Worm (Caenorhabditis elegans) whole organism, L1 larva: ENCODE measurements around the gene lst-2.

Source experiments
- C16A3.4 ChIP-seq: fragments of 150-350 bp; optimal IDR thresholded peaks from 2 replicates; lab custom pipeline; 2014; ENCODE audit warnings: missing biosample characterization, missing genetic modification characterization
- aly-2 ChIP-seq: fragments of 150-350 bp; optimal IDR thresholded peaks from 2 replicates; lab custom pipeline; 2014; ENCODE audit warnings: missing biosample characterization, missing genetic modification characterization
- blmp-1 ChIP-seq: fragments of 150-350 bp; optimal IDR thresholded peaks from 2 replicates; lab custom pipeline; 2014; ENCODE audit warnings: missing biosample characterization, missing genetic modification characterization
- ceh-8 ChIP-seq: fragments of 200-800 bp; sonication (Bioruptor generic); optimal IDR thresholded peaks from 2 replicates; lab custom pipeline; 2018; ENCODE audit warnings: mild to moderate bottlenecking, missing genetic modification characterization, moderate library complexity, missing compliant biosample characterization
- ceh-82 ChIP-seq, 3 experiments: fragments of 150-350 bp in 1 of 3; sonication (generic microtip) in 2 of 3; optimal IDR thresholded peaks; 2 replicates each; lab custom pipeline; 2014 to 2017; ENCODE audit warnings: missing biosample characterization in 3 of 3, missing genetic modification characterization in 3 of 3
- ces-1 ChIP-seq: fragments of 150-350 bp; optimal IDR thresholded peaks from 2 replicates; lab custom pipeline; 2014; ENCODE audit warnings: missing biosample characterization, missing genetic modification reagents, missing genetic modification characterization
- dpl-1 ChIP-seq, 3 experiments: fragments of 150-350 bp in 2 of 3; sonication (generic microtip) in 1 of 3; optimal IDR thresholded peaks; 2 replicates each; lab custom pipeline; 2014 to 2017; ENCODE audit warnings: missing biosample characterization in 3 of 3, missing genetic modification characterization in 3 of 3, missing genetic modification reagents in 3 of 3
- efl-1 ChIP-seq, 4 experiments: fragments of 150-350 bp; optimal IDR thresholded peaks in 3 of 4; peaks in 1 of 4; 1 replicate in 1 of 4; 2 replicates in 3 of 4; lab custom pipeline; 2014; ENCODE audit warnings: missing biosample characterization in 2 of 4, missing genetic modification characterization in 2 of 4, missing genetic modification reagents in 2 of 4
- efl-3 ChIP-seq: fragments of 200-800 bp; sonication (Bioruptor generic); optimal IDR thresholded peaks from 2 replicates; lab custom pipeline; 2018; ENCODE audit warnings: mild to moderate bottlenecking, missing genetic modification characterization, missing compliant biosample characterization
- egl-27 ChIP-seq, 2 experiments: fragments of 150-350 bp in 1 of 2; sonication (generic microtip); optimal IDR thresholded peaks; 3 replicates each; lab custom pipeline; 2017 to 2018; ENCODE audit warnings: missing biosample characterization in 2 of 2, missing genetic modification characterization in 2 of 2, missing genetic modification reagents in 2 of 2
- elt-2 ChIP-seq: sonication (generic microtip); optimal IDR thresholded peaks from 2 replicates; lab custom pipeline; 2016; ENCODE audit warnings: missing genetic modification characterization, mild to moderate bottlenecking, inconsistent platforms, missing compliant biosample characterization, missing genetic modification reagents
- fkh-10 ChIP-seq: sonication (generic microtip); optimal IDR thresholded peaks from 2 replicates; lab custom pipeline; 2017; ENCODE audit warnings: missing biosample characterization, missing genetic modification reagents, missing genetic modification characterization
- fos-1 ChIP-seq: fragments of 150-350 bp; optimal IDR thresholded peaks from 2 replicates; lab custom pipeline; 2014; ENCODE audit warnings: missing biosample characterization, missing genetic modification characterization
- hlh-17 ChIP-seq: fragments of 200-800 bp; sonication (Bioruptor generic); optimal IDR thresholded peaks from 2 replicates; lab custom pipeline; 2018; ENCODE audit warnings: missing genetic modification characterization, mild to moderate bottlenecking, missing compliant biosample characterization, moderate library complexity, borderline replicate concordance
- hlh-4 ChIP-seq: sonication (generic microtip); optimal IDR thresholded peaks from 2 replicates; lab custom pipeline; 2016; ENCODE audit warnings: mild to moderate bottlenecking, missing genetic modification characterization, missing compliant biosample characterization
- hpl-2 ChIP-seq: fragments of 150-350 bp; optimal IDR thresholded peaks from 2 replicates; lab custom pipeline; 2014; ENCODE audit warnings: missing biosample characterization, missing genetic modification reagents, missing genetic modification characterization
- irx-1 ChIP-seq: sonication (generic microtip); optimal IDR thresholded peaks from 2 replicates; lab custom pipeline; 2016; ENCODE audit warnings: missing genetic modification characterization, missing compliant biosample characterization
- jun-1 ChIP-seq: fragments of 150-350 bp; optimal IDR thresholded peaks from 2 replicates; lab custom pipeline; 2014; ENCODE audit warnings: missing biosample characterization, missing genetic modification reagents, missing genetic modification characterization
- lin-13 ChIP-seq: fragments of 150-350 bp; optimal IDR thresholded peaks from 2 replicates; lab custom pipeline; 2014; ENCODE audit warnings: missing biosample characterization, missing genetic modification reagents, missing genetic modification characterization
- lin-14 ChIP-seq: fragments of 200-800 bp; sonication (Bioruptor generic); optimal IDR thresholded peaks from 2 replicates; lab custom pipeline; 2018; ENCODE audit warnings: mild to moderate bottlenecking, missing genetic modification characterization, moderate library complexity, missing compliant biosample characterization
- lin-15B ChIP-seq: fragments of 150-350 bp; sonication (generic microtip); optimal IDR thresholded peaks from 3 replicates; lab custom pipeline; 2014; ENCODE audit warnings: missing biosample characterization, missing genetic modification characterization
- lin-35 ChIP-seq, 2 experiments: fragments of 150-350 bp; optimal IDR thresholded peaks; 2 replicates each; lab custom pipeline; 2014; ENCODE audit warnings: missing biosample characterization in 2 of 2, missing genetic modification characterization in 2 of 2, missing genetic modification reagents in 2 of 2
- lir-3 ChIP-seq: sonication (generic microtip); optimal IDR thresholded peaks from 2 replicates; lab custom pipeline; 2016; ENCODE audit warnings: mild to moderate bottlenecking, missing genetic modification characterization, moderate library complexity, missing compliant biosample characterization; ENCODE audit not compliant: poor library complexity
- nhr-11 ChIP-seq: fragments of 150-350 bp; optimal IDR thresholded peaks from 2 replicates; lab custom pipeline; 2014; ENCODE audit warnings: missing biosample characterization, missing genetic modification characterization
- nhr-19 ChIP-seq: fragments of 200-800 bp; sonication (Bioruptor generic); conservative IDR thresholded peaks from 2 replicates; pipeline ENCODE4 v1.3.6; 2022; ENCODE audit warnings: missing genetic modification characterization, missing compliant biosample characterization
- nhr-28 ChIP-seq: fragments of 150-350 bp; optimal IDR thresholded peaks from 2 replicates; lab custom pipeline; 2014; ENCODE audit warnings: missing biosample characterization, missing genetic modification characterization
- nhr-71 ChIP-seq: sonication (generic microtip); optimal IDR thresholded peaks from 2 replicates; lab custom pipeline; 2016; ENCODE audit warnings: mild to moderate bottlenecking, missing genetic modification characterization, moderate library complexity, missing compliant biosample characterization
- nhr-76 ChIP-seq: sonication (generic microtip); optimal IDR thresholded peaks from 2 replicates; lab custom pipeline; 2017; ENCODE audit warnings: missing biosample characterization, missing genetic modification characterization
- nhr-77 ChIP-seq: fragments of 150-350 bp; optimal IDR thresholded peaks from 2 replicates; lab custom pipeline; 2014; ENCODE audit warnings: missing biosample characterization, missing genetic modification characterization
- nhr-90 ChIP-seq: sonication (generic microtip); optimal IDR thresholded peaks from 2 replicates; lab custom pipeline; 2016; ENCODE audit warnings: mild to moderate bottlenecking, missing genetic modification characterization, missing compliant biosample characterization; ENCODE audit not compliant: poor library complexity
- pag-3 ChIP-seq: sonication (generic microtip); optimal IDR thresholded peaks from 2 replicates; lab custom pipeline; 2017; ENCODE audit warnings: missing genetic modification characterization, mild to moderate bottlenecking, missing compliant biosample characterization, antibody characterized with exemption, borderline replicate concordance; ENCODE audit not compliant: insufficient read depth
- rnt-1 ChIP-seq: sonication (generic microtip); optimal IDR thresholded peaks from 2 replicates; lab custom pipeline; 2016; ENCODE audit warnings: mild to moderate bottlenecking, missing genetic modification characterization, moderate library complexity, missing compliant biosample characterization
- skn-1 ChIP-seq: fragments of 150-350 bp; optimal IDR thresholded peaks from 2 replicates; lab custom pipeline; 2014; ENCODE audit warnings: missing biosample characterization, missing genetic modification characterization
- tlp-1 ChIP-seq: fragments of 150-350 bp; optimal IDR thresholded peaks from 2 replicates; lab custom pipeline; 2014; ENCODE audit warnings: missing biosample characterization, missing genetic modification characterization
- unc-130 ChIP-seq: fragments of 150-350 bp; optimal IDR thresholded peaks from 2 replicates; lab custom pipeline; 2017; ENCODE audit warnings: missing biosample characterization, missing genetic modification characterization, inconsistent platforms
- unc-98 ChIP-seq: fragments of 200-800 bp; sonication (Bioruptor generic); IDR thresholded peaks from 2 replicates; pipeline ENCODE4 v1.3.6; 2022; ENCODE audit warnings: missing genetic modification characterization, missing compliant biosample characterization
- xbp-1 ChIP-seq: sonication (generic microtip); optimal IDR thresholded peaks from 2 replicates; lab custom pipeline; 2016; ENCODE audit warnings: missing genetic modification characterization, missing compliant biosample characterization
- ztf-11 ChIP-seq, 2 experiments: sonication (generic microtip); optimal IDR thresholded peaks; 2 replicates each; lab custom pipeline; 2016 to 2017; ENCODE audit warnings: missing genetic modification characterization in 2 of 2, missing biosample characterization in 1 of 2, missing compliant biosample characterization in 1 of 2

lst-2 gene

ce11 chrX:4409591-4410279 is 26.6 kb upstream of the lst-2 start:
- no peak for TF ChIP-seq nhr-11 (tag; lab: Kevin White, UChicago)
- no peak for TF ChIP-seq xbp-1 (tag; lab: Kevin White, UChicago)
- TF ChIP-seq tlp-1 (tag; lab: Kevin White, UChicago): no peak
- no peak for TF ChIP-seq lin-35 (GFP tag; optimal IDR thresholded peaks at IDR 0.05; lab: Kevin White, UChicago)
- no peak for TF ChIP-seq irx-1 (tag; lab: Kevin White, UChicago)
- TF ChIP-seq pag-3 (tag; lab: Kevin White, UChicago): no peak
- TF ChIP-seq C16A3.4 (tag; lab: Kevin White, UChicago): no peak
- TF ChIP-seq unc-130 (tag; lab: Kevin White, UChicago): no peak
- no peak for TF ChIP-seq nhr-77 (tag; lab: Kevin White, UChicago)
- no peak for TF ChIP-seq hlh-17 (GFP tag; lab: Kevin White, UChicago)
- no peak for TF ChIP-seq dpl-1 (GFP tag; optimal IDR thresholded peaks at IDR 0.05; lab: Kevin White, UChicago)
- no peak for TF ChIP-seq nhr-28
- no peak for TF ChIP-seq blmp-1
- no peak for TF ChIP-seq skn-1 (tag; lab: Kevin White, UChicago)
- TF ChIP-seq nhr-71 (tag; lab: Kevin White, UChicago): no peak
- TF ChIP-seq ceh-82 (tag; optimal IDR thresholded peaks at IDR 0.05; lab: Kevin White, UChicago): no peak
- no peak for TF ChIP-seq jun-1 (tag; lab: Kevin White, UChicago)
- TF ChIP-seq fkh-10 (GFP tag; lab: Kevin White, UChicago): no peak
- no peak for TF ChIP-seq rnt-1 (tag; lab: Kevin White, UChicago)
- TF ChIP-seq, all 84 proteins: peak for 0

ce11 chrX:4408466-4408865 is 25.3 kb upstream of the lst-2 start:
- TF ChIP-seq nhr-90 (no peak), egl-27 (tag; optimal IDR thresholded peaks at IDR 0.05; lab: Kevin White, UChicago) (no peak), hlh-4 (tag; lab: Kevin White, UChicago) (no peak), blmp-1 (no peak), ztf-11 (tag; optimal IDR thresholded peaks at IDR 0.05; lab: Kevin White, UChicago) (no peak), lin-15B (no peak), rnt-1 (tag; lab: Kevin White, UChicago) (no peak), elt-2 (no peak), nhr-76 (tag; lab: Kevin White, UChicago) (no peak), ces-1 (no peak), hpl-2 (GFP tag; lab: Kevin White, UChicago) (no peak), lin-13 (GFP tag; lab: Kevin White, UChicago) (no peak), ceh-8 (GFP tag; lab: Kevin White, UChicago) (no peak), unc-98 (GFP tag; lab: Robert Waterston, UW) (no peak)

- TF ChIP-seq lin-14 (peak; percentile 24), fos-1 (tag; lab: Kevin White, UChicago) (no peak), efl-1 (optimal IDR thresholded peaks at IDR 0.05; lab: Kevin White, UChicago) (no peak), efl-1 (GFP tag; optimal IDR thresholded peaks at IDR 0.05 in 1 of 2; lab: Kevin White, UChicago) (peak in 1 of 2 experiments; percentile 30)
These were observed 21.6 kb upstream of the lst-2 start for ce11 chrX:4404717-4405116.

ce11 chrX:4402854-4403253 is 19.7 kb upstream of the lst-2 start, which contains the start of gene D1079.1:
D1079.1 (plus strand) TSS chrX:4403154.
- TF ChIP-seq unc-98 (GFP tag; lab: Robert Waterston, UW) (no peak), ceh-82 (tag; optimal IDR thresholded peaks at IDR 0.05; lab: Kevin White, UChicago) (no peak), unc-130 (tag; lab: Kevin White, UChicago) (no peak), nhr-19 (GFP tag; lab: Robert Waterston, UW) (no peak), fos-1 (tag; lab: Kevin White, UChicago) (no peak), aly-2 (no peak), skn-1 (tag; lab: Kevin White, UChicago) (no peak), efl-3 (no peak), lir-3 (tag; lab: Kevin White, UChicago) (no peak)
